Worm (Caenorhabditis elegans): Measurements from ENCODE around the gene srlf-22.

The srlf-22 gene

DNA sequence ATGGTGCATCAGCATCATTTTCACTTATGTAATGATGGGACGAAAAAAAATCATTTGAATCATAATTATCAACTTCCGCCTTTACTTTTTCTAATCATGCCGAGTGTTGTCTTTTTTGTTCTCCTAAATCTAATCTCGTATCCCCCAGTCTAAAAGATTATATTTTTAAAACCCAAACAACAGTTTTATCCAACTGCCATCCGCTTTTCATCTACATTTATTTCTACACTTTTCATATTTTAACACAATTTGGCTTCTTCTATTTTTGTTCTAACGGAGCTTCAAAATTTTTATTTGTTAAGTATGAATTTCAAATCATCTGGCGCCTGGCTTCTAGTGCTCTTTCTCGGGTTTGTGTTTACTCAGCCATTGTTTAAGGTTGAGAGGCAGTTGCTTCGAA lies 38.8 kb upstream of the srlf-22 start, which contains the start of gene K09C6.3:
TSS of gene K09C6.3 (plus strand) at position 301 of the 400 bp plus-strand sequence.
- TF ChIP-seq sox-4 (tag; optimal IDR thresholded peaks at IDR 0.05) (no peak), elt-4 (tag; optimal IDR thresholded peaks at IDR 0.05) (no peak), unc-86 (tag; optimal IDR thresholded peaks at IDR 0.05) (no peak), ztf-16 (tag; optimal IDR thresholded peaks at IDR 0.05) (no peak), K02D7.2 (tag; optimal IDR thresholded peaks at IDR 0.05) (no peak), ceh-24 (tag; optimal IDR thresholded peaks at IDR 0.05) (no peak), ceh-2 (tag; optimal IDR thresholded peaks at IDR 0.05) (no peak), lim-6 (tag; optimal IDR thresholded peaks at IDR 0.05) (no peak)

ce11 chrV:854966-855365 lies 36.0 kb upstream of the srlf-22 start, which contains the start of gene K09C6.9:
TSS of gene K09C6.9 (minus strand) at chrV:855066.
- TF ChIP-seq lin-11 (tag; optimal IDR thresholded peaks at IDR 0.05), result no peak
- TF ChIP-seq nhr-232 (tag; optimal IDR thresholded peaks at IDR 0.05), result no peak
- TF ChIP-seq ceh-30 (tag; optimal IDR thresholded peaks at IDR 0.05), result no peak
- TF ChIP-seq C08G9.2 (tag; optimal IDR thresholded peaks at IDR 0.05), result no peak
- no peak for TF ChIP-seq fax-1 (tag; optimal IDR thresholded peaks at IDR 0.05)
- no peak for TF ChIP-seq ceh-24 (tag; optimal IDR thresholded peaks at IDR 0.05)
- TF ChIP-seq dve-1 (tag; optimal IDR thresholded peaks at IDR 0.05), result no peak
- TF ChIP-seq unc-86 (tag; optimal IDR thresholded peaks at IDR 0.05), result no peak
- no peak for TF ChIP-seq unc-42 (tag; optimal IDR thresholded peaks at IDR 0.05)

ce11 chrV:856549-856948 lies 34.4 kb upstream of the srlf-22 start, which contains the start of gene K09C6.2:
TSS of gene K09C6.2 (plus strand) at chrV:856849.
- TF ChIP-seq dmd-4 (tag; optimal IDR thresholded peaks at IDR 0.05; ENCODE audit: borderline replicate concordance) (no peak), pax-1 (tag; optimal IDR thresholded peaks at IDR 0.05) (no peak), ttx-3 (tag; optimal IDR thresholded peaks at IDR 0.05) (no peak), ceh-9 (tag; optimal IDR thresholded peaks at IDR 0.05) (no peak), che-1 (tag; optimal IDR thresholded peaks at IDR 0.05) (no peak), odd-2 (tag; optimal IDR thresholded peaks at IDR 0.05) (no peak), lin-11 (tag; optimal IDR thresholded peaks at IDR 0.05) (no peak)

- no peak for TF ChIP-seq hlh-30 (tag; optimal IDR thresholded peaks at IDR 0.05; ENCODE audit: insufficient read depth)
- TF ChIP-seq dve-1 (tag; optimal IDR thresholded peaks at IDR 0.05), result no peak
- TF ChIP-seq sox-2 (GFP tag; IDR thresholded peaks at IDR 0.05), result 0 out of 2 replicates have a peak, but pooled peaks have one; percentile 36
- no peak for TF ChIP-seq sdc-2 (tag; optimal IDR thresholded peaks at IDR 0.05)
- no peak for TF ChIP-seq ceh-9 (tag; optimal IDR thresholded peaks at IDR 0.05)
- no peak for TF ChIP-seq syd-9 (tag; optimal IDR thresholded peaks at IDR 0.05)
Measured at ce11 chrV:858841-859456, 32.0 kb upstream of the srlf-22 start.

ce11 chrV:866729-867128 lies 24.2 kb upstream of the srlf-22 start, which contains the start of gene T02B11.3:
TSS of gene T02B11.3 (minus strand) at chrV:866829.
- TF ChIP-seq unc-86 (tag; optimal IDR thresholded peaks at IDR 0.05) (no peak), dmd-4 (tag; optimal IDR thresholded peaks at IDR 0.05; ENCODE audit: borderline replicate concordance) (no peak), hlh-6 (tag; optimal IDR thresholded peaks at IDR 0.05) (no peak), nfya-1 (tag; optimal IDR thresholded peaks at IDR 0.05) (no peak), tbx-2 (tag; optimal IDR thresholded peaks at IDR 0.05) (no peak), Y22D7AL.16 (tag; optimal IDR thresholded peaks at IDR 0.05) (no peak), sox-2 (GFP tag; IDR thresholded peaks at IDR 0.05) (no peak), pqm-1 (tag; optimal IDR thresholded peaks at IDR 0.05) (no peak), ttx-3 (tag; optimal IDR thresholded peaks at IDR 0.05) (no peak), madf-2 (tag; optimal IDR thresholded peaks at IDR 0.05) (no peak), fax-1 (tag; optimal IDR thresholded peaks at IDR 0.05) (no peak), hlh-15 (tag; optimal IDR thresholded peaks at IDR 0.05) (no peak), ceh-45 (GFP tag; IDR thresholded peaks at IDR 0.05) (no peak)
